Fruit fly (Drosophila melanogaster): Measurements from ENCODE around the gene CG11226.

- TF ChIP-seq CG6272 (GFP tag; IDR thresholded peaks at IDR 0.05) (no peak), yki (optimal IDR thresholded peaks at IDR 0.05) (no peak), CG1647 (GFP tag; optimal IDR thresholded peaks at IDR 0.05) (no peak), CG13296 (GFP tag; optimal IDR thresholded peaks at IDR 0.05) (no peak), CG31388 (GFP tag; optimal IDR thresholded peaks at IDR 0.05) (no peak), sob (GFP tag; IDR thresholded peaks at IDR 0.05) (no peak), grau (tag; optimal IDR thresholded peaks at IDR 0.05) (no peak)
Observed at dm6 chr3L:22885843-22886242, 49.0 kb downstream of the CG11226 start.

Data from whole organism, embryonic.